Worm (Caenorhabditis elegans) whole organism, L1 larva: ENCODE measurements around the gene Y38H6C.25.

Experiments
- C34B4.2 ChIP-seq: sonication (generic microtip); optimal IDR thresholded peaks from 2 replicates; lab custom pipeline; 2017; ENCODE audit warnings: mild to moderate bottlenecking, missing genetic modification characterization, missing compliant biosample characterization
- F16B12.6 ChIP-seq: fragments of 150-350 bp; optimal IDR thresholded peaks from 2 replicates; lab custom pipeline; 2014; ENCODE audit warnings: missing biosample characterization, missing genetic modification characterization
- aha-1 ChIP-seq: fragments of 150-350 bp; optimal IDR thresholded peaks from 2 replicates; lab custom pipeline; 2014; ENCODE audit warnings: missing biosample characterization, missing genetic modification characterization
- blmp-1 ChIP-seq: fragments of 150-350 bp; optimal IDR thresholded peaks from 2 replicates; lab custom pipeline; 2014; ENCODE audit warnings: missing biosample characterization, missing genetic modification characterization
- ceh-8 ChIP-seq: fragments of 200-800 bp; sonication (Bioruptor generic); optimal IDR thresholded peaks from 2 replicates; lab custom pipeline; 2018; ENCODE audit warnings: mild to moderate bottlenecking, missing genetic modification characterization, moderate library complexity, missing compliant biosample characterization
- ceh-82 ChIP-seq, 3 experiments: fragments of 150-350 bp in 1 of 3; sonication (generic microtip) in 2 of 3; optimal IDR thresholded peaks; 2 replicates each; lab custom pipeline; 2014 to 2017; ENCODE audit warnings: missing biosample characterization in 3 of 3, missing genetic modification characterization in 3 of 3
- dpl-1 ChIP-seq, 3 experiments: fragments of 150-350 bp in 2 of 3; sonication (generic microtip) in 1 of 3; optimal IDR thresholded peaks; 2 replicates each; lab custom pipeline; 2014 to 2017; ENCODE audit warnings: missing biosample characterization in 3 of 3, missing genetic modification characterization in 3 of 3, missing genetic modification reagents in 3 of 3
- dsc-1 ChIP-seq: sonication (generic microtip); optimal IDR thresholded peaks from 2 replicates; lab custom pipeline; 2016; ENCODE audit warnings: mild to moderate bottlenecking, missing genetic modification characterization, missing compliant biosample characterization
- efl-1 ChIP-seq, 4 experiments: fragments of 150-350 bp; optimal IDR thresholded peaks in 3 of 4; peaks in 1 of 4; 1 replicate in 1 of 4; 2 replicates in 3 of 4; lab custom pipeline; 2014; ENCODE audit warnings: missing biosample characterization in 2 of 4, missing genetic modification characterization in 2 of 4, missing genetic modification reagents in 2 of 4
- egl-13 ChIP-seq: sonication (generic microtip); optimal IDR thresholded peaks from 2 replicates; lab custom pipeline; 2016; ENCODE audit warnings: missing genotype, missing genetic modification reagents, missing genetic modification characterization, missing compliant biosample characterization
- elt-2 ChIP-seq: sonication (generic microtip); optimal IDR thresholded peaks from 2 replicates; lab custom pipeline; 2016; ENCODE audit warnings: missing genetic modification characterization, mild to moderate bottlenecking, inconsistent platforms, missing compliant biosample characterization, missing genetic modification reagents
- elt-3 ChIP-seq, 6 experiments: fragments of 150-350 bp in 1 of 6; sonication (generic microtip); optimal IDR thresholded peaks; 2 replicates each; lab custom pipeline; 2017 to 2018; ENCODE audit warnings: missing biosample characterization in 6 of 6, missing genetic modification characterization in 6 of 6, inconsistent platforms in 1 of 6
- fkh-10 ChIP-seq: sonication (generic microtip); optimal IDR thresholded peaks from 2 replicates; lab custom pipeline; 2017; ENCODE audit warnings: missing biosample characterization, missing genetic modification reagents, missing genetic modification characterization
- fkh-8 ChIP-seq: sonication (generic microtip); optimal IDR thresholded peaks from 2 replicates; lab custom pipeline; 2016; ENCODE audit warnings: mild to moderate bottlenecking, missing genetic modification characterization, missing compliant biosample characterization
- grh-1 ChIP-seq: fragments of 200-800 bp; sonication (Bioruptor generic); IDR thresholded peaks from 2 replicates; pipeline ENCODE4 v1.3.6; 2022; ENCODE audit warnings: missing genetic modification reagents, missing genetic modification characterization, missing compliant biosample characterization
- hpl-2 ChIP-seq: fragments of 150-350 bp; optimal IDR thresholded peaks from 2 replicates; lab custom pipeline; 2014; ENCODE audit warnings: missing biosample characterization, missing genetic modification reagents, missing genetic modification characterization
- irx-1 ChIP-seq: sonication (generic microtip); optimal IDR thresholded peaks from 2 replicates; lab custom pipeline; 2016; ENCODE audit warnings: missing genetic modification characterization, missing compliant biosample characterization
- isw-1 ChIP-seq: fragments of 200-800 bp; sonication (Bioruptor generic); IDR thresholded peaks from 2 replicates; pipeline ENCODE4 v1.3.6; 2022; ENCODE audit warnings: missing genetic modification characterization, missing compliant biosample characterization
- lin-14 ChIP-seq: fragments of 200-800 bp; sonication (Bioruptor generic); optimal IDR thresholded peaks from 2 replicates; lab custom pipeline; 2018; ENCODE audit warnings: mild to moderate bottlenecking, missing genetic modification characterization, moderate library complexity, missing compliant biosample characterization
- lin-15B ChIP-seq: fragments of 150-350 bp; sonication (generic microtip); optimal IDR thresholded peaks from 3 replicates; lab custom pipeline; 2014; ENCODE audit warnings: missing biosample characterization, missing genetic modification characterization
- lin-35 ChIP-seq, 2 experiments: fragments of 150-350 bp; optimal IDR thresholded peaks; 2 replicates each; lab custom pipeline; 2014; ENCODE audit warnings: missing biosample characterization in 2 of 2, missing genetic modification characterization in 2 of 2, missing genetic modification reagents in 2 of 2
- lin-39 ChIP-seq: fragments of 150-350 bp; optimal IDR thresholded peaks from 2 replicates; lab custom pipeline; 2014; ENCODE audit warnings: missing biosample characterization, missing genetic modification reagents, missing genetic modification characterization
- lir-3 ChIP-seq: sonication (generic microtip); optimal IDR thresholded peaks from 2 replicates; lab custom pipeline; 2016; ENCODE audit warnings: mild to moderate bottlenecking, missing genetic modification characterization, moderate library complexity, missing compliant biosample characterization; ENCODE audit not compliant: poor library complexity
- lsy-2 ChIP-seq, 2 experiments: fragments of 150-350 bp; optimal IDR thresholded peaks; 2 replicates each; lab custom pipeline; 2014; ENCODE audit warnings: missing biosample characterization in 2 of 2, missing genetic modification characterization in 2 of 2
- mab-9 ChIP-seq: fragments of 200-800 bp; sonication (Bioruptor generic); IDR thresholded peaks from 2 replicates; pipeline ENCODE4 v1.3.6; 2022; ENCODE audit warnings: missing genetic modification reagents, missing genetic modification characterization, missing compliant biosample characterization
- mdl-1 ChIP-seq, 2 experiments: fragments of 150-350 bp; optimal IDR thresholded peaks; 2 replicates each; lab custom pipeline; 2014 to 2017; ENCODE audit warnings: missing biosample characterization in 2 of 2, missing genetic modification characterization in 2 of 2, inconsistent platforms in 1 of 2
- mep-1 ChIP-seq: fragments of 150-350 bp; optimal IDR thresholded peaks from 2 replicates; lab custom pipeline; 2014; ENCODE audit warnings: missing biosample characterization, missing genetic modification characterization
- nhr-19 ChIP-seq: fragments of 200-800 bp; sonication (Bioruptor generic); conservative IDR thresholded peaks from 2 replicates; pipeline ENCODE4 v1.3.6; 2022; ENCODE audit warnings: missing genetic modification characterization, missing compliant biosample characterization
- nhr-20 ChIP-seq: sonication (generic microtip); optimal IDR thresholded peaks from 2 replicates; lab custom pipeline; 2016; ENCODE audit warnings: mild to moderate bottlenecking, missing genetic modification characterization, missing compliant biosample characterization
- nhr-47 ChIP-seq: sonication (generic microtip); optimal IDR thresholded peaks from 2 replicates; lab custom pipeline; 2016; ENCODE audit warnings: mild to moderate bottlenecking, missing genetic modification characterization, moderate library complexity, missing compliant biosample characterization
- nhr-71 ChIP-seq: sonication (generic microtip); optimal IDR thresholded peaks from 2 replicates; lab custom pipeline; 2016; ENCODE audit warnings: mild to moderate bottlenecking, missing genetic modification characterization, moderate library complexity, missing compliant biosample characterization
- nhr-84 ChIP-seq: sonication (generic microtip); optimal IDR thresholded peaks from 2 replicates; lab custom pipeline; 2017; ENCODE audit warnings: missing biosample characterization, missing genetic modification characterization
- nhr-85 ChIP-seq: sonication (generic microtip); peaks from one replicate; lab custom pipeline; 2016; ENCODE audit warnings: missing genetic modification characterization, inconsistent platforms, missing compliant biosample characterization
- snpc-4 ChIP-seq: fragments of 150-350 bp; optimal IDR thresholded peaks from 2 replicates; lab custom pipeline; 2014; ENCODE audit warnings: missing biosample characterization, missing genetic modification characterization
- snu-23 ChIP-seq: sonication (generic microtip); optimal IDR thresholded peaks from 2 replicates; lab custom pipeline; 2016; ENCODE audit warnings: missing genetic modification characterization, missing compliant biosample characterization
- sptf-1 ChIP-seq: fragments of 150-350 bp; optimal IDR thresholded peaks from 2 replicates; lab custom pipeline; 2014; ENCODE audit warnings: missing biosample characterization, missing genetic modification characterization
- swsn-7 ChIP-seq: sonication (generic microtip); optimal IDR thresholded peaks from 2 replicates; lab custom pipeline; 2016; ENCODE audit warnings: missing genetic modification characterization, missing compliant biosample characterization
- tbx-2 ChIP-seq: sonication (generic microtip); optimal IDR thresholded peaks from 2 replicates; lab custom pipeline; 2016; ENCODE audit warnings: missing genetic modification characterization, missing compliant biosample characterization
- unc-130 ChIP-seq: fragments of 150-350 bp; optimal IDR thresholded peaks from 2 replicates; lab custom pipeline; 2017; ENCODE audit warnings: missing biosample characterization, missing genetic modification characterization, inconsistent platforms
- unc-30 ChIP-seq: sonication (generic microtip); optimal IDR thresholded peaks from 2 replicates; lab custom pipeline; 2017; ENCODE audit warnings: missing biosample characterization, missing genetic modification characterization
- unc-86 ChIP-seq: sonication (generic microtip); optimal IDR thresholded peaks from 2 replicates; lab custom pipeline; 2016; ENCODE audit warnings: missing genetic modification characterization, missing compliant biosample characterization
- xbp-1 ChIP-seq: sonication (generic microtip); optimal IDR thresholded peaks from 2 replicates; lab custom pipeline; 2016; ENCODE audit warnings: missing genetic modification characterization, missing compliant biosample characterization
- ztf-11 ChIP-seq, 2 experiments: sonication (generic microtip); optimal IDR thresholded peaks; 2 replicates each; lab custom pipeline; 2016 to 2017; ENCODE audit warnings: missing genetic modification characterization in 2 of 2, missing biosample characterization in 1 of 2, missing compliant biosample characterization in 1 of 2
- ztf-4 ChIP-seq: fragments of 150-350 bp; optimal IDR thresholded peaks from 2 replicates; lab custom pipeline; 2014; ENCODE audit warnings: missing biosample characterization, missing genetic modification characterization

Gene Y38H6C.25

DNA sequence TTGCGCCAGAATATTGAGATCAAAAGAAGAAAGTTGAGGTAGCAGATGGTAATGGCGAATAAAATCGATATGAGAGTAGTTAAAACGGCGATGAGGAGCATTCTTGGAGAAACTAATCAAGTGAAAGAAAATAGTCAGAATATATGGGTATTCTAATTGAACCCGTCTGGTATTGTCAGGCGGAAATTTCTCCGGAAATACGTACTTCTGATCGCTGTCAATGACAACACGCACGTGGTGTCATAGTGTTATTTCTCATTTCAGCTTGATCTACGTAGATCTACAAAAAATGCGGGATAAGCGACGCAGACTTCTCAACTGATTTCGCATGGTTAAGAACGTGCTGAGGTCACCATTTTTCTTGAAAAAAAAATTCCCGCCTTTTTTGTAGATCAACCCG is 26.6 kb upstream of the Y38H6C.25 start, which contains the start of gene srbc-79:
TSS of gene srbc-79 (minus strand) at position 101 of the 400 bp plus-strand sequence.
- TF ChIP-seq ztf-11 (tag; optimal IDR thresholded peaks at IDR 0.05; lab: Kevin White, UChicago): no peak
- peak; percentile 19 for TF ChIP-seq nhr-85 (tag; lab: Kevin White, UChicago)
- TF ChIP-seq aha-1 (tag; lab: Kevin White, UChicago): no peak
- TF ChIP-seq unc-130 (tag; lab: Kevin White, UChicago): no peak

DNA sequence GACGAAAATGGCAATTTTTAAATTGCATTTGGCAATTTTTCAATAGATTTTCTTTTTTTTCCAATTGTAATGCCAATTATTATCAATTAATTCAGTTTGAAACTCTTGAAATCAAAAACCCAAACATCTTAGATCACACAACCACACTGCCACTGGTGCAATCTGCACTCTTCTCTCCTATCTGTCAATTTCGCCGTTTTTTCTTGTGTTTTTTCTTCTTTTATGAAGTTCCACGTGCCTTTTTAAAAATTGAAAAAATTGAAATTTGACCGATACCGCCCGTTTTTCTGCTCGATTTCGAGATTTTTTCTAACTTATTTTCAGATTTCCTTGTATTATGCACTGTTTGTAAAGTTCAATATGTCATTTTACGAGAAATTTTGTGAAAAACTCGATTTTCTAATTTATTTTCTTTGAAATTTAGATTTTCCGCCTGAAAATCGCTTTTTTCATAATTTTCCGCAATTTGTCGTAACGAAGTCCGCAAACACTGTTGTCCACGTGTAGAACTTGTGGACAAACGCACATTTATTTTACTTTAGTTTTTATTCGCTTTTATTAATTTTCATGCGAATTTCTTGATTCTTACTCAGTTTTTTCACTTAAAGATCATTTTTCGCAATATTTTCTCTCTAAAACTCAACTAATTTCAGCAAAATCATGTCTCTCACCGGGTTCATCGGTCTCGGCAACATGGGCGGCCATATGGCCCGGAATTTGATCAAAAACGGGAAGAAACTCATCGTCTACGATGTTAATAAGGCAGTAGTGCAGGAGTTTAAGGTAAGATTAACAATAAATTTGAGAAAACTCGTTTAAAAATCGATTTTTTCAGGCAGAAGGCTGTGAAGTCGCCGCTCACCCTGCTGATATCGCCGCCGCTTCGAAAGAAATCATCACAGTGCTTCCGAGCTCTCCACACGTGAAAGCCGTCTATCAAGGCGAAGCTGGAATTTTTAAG is 25.5 kb upstream of the Y38H6C.25 start, which contains the start of gene B0250.5:
TSS of gene B0250.5 (plus strand) at position 654 of the 961 bp plus-strand sequence.
- TF ChIP-seq nhr-47: peak; percentile 80
- peak; percentile 27 for TF ChIP-seq tbx-2 (tag; lab: Kevin White, UChicago)
- peak in 1 of 6 experiments; percentile 18 for TF ChIP-seq elt-3 (tag; optimal IDR thresholded peaks at IDR 0.05; lab: Kevin White, UChicago)
- peak; percentile 60 to 70 for TF ChIP-seq lsy-2 (tag; optimal IDR thresholded peaks at IDR 0.05; lab: Kevin White, UChicago)
- TF ChIP-seq dsc-1 (tag; lab: Kevin White, UChicago): peak; percentile 42
- TF ChIP-seq fkh-8 (tag; lab: Kevin White, UChicago): peak; percentile 5
- no peak for TF ChIP-seq grh-1 (GFP tag; lab: Robert Waterston, UW)
- no peak for TF ChIP-seq lin-14 (GFP tag; lab: Kevin White, UChicago)
- no peak for TF ChIP-seq ztf-4 (tag; lab: Kevin White, UChicago)
- no peak for TF ChIP-seq lin-15B (tag; lab: Kevin White, UChicago)
- TF ChIP-seq blmp-1 (tag; lab: Kevin White, UChicago): peak; percentile 22
- TF ChIP-seq snu-23 (GFP tag; lab: Kevin White, UChicago): peak; percentile 69
- no peak for TF ChIP-seq mab-9 (GFP tag; lab: Robert Waterston, UW)
- peak; percentile 62 for TF ChIP-seq irx-1 (tag; lab: Kevin White, UChicago)
- peak; percentile 40 for TF ChIP-seq snpc-4 (tag; lab: Kevin White, UChicago)
- TF ChIP-seq nhr-84 (tag; lab: Kevin White, UChicago): no peak
- TF ChIP-seq C34B4.2 (tag; lab: Kevin White, UChicago): no peak
- TF ChIP-seq elt-2 (tag; lab: Kevin White, UChicago): no peak
- TF ChIP-seq ceh-8 (GFP tag; lab: Kevin White, UChicago): no peak
- TF ChIP-seq nhr-19: peak; percentile 32; the same call in 1 of the 2 replicates
- peak; percentile 10 for TF ChIP-seq hpl-2
- TF ChIP-seq nhr-71 (tag; lab: Kevin White, UChicago): peak; percentile 68
- no peak for TF ChIP-seq egl-13 (tag; lab: Kevin White, UChicago)
- no peak for TF ChIP-seq lir-3
- peak; percentile 28 to 80 for TF ChIP-seq lin-35 (GFP tag; optimal IDR thresholded peaks at IDR 0.05; lab: Kevin White, UChicago)
- TF ChIP-seq F16B12.6 (tag; lab: Kevin White, UChicago): peak; percentile 90
- peak; percentile 68 for TF ChIP-seq swsn-7 (tag; lab: Kevin White, UChicago)
- TF ChIP-seq nhr-85 (tag; lab: Kevin White, UChicago): peak; percentile 74
- no peak for TF ChIP-seq fkh-10 (GFP tag; lab: Kevin White, UChicago)
- no peak for TF ChIP-seq unc-30 (tag; lab: Kevin White, UChicago)
- TF ChIP-seq nhr-20 (tag; lab: Kevin White, UChicago): peak; percentile 56
- no peak for TF ChIP-seq ztf-11 (tag; optimal IDR thresholded peaks at IDR 0.05; lab: Kevin White, UChicago)
- TF ChIP-seq ceh-82 (tag; optimal IDR thresholded peaks at IDR 0.05; lab: Kevin White, UChicago): peak in 2 of 3 experiments; percentile 1 to 28
- peak; percentile 72 for TF ChIP-seq isw-1 (GFP tag; lab: Robert Waterston, UW)
- TF ChIP-seq mep-1 (tag; lab: Kevin White, UChicago): peak; percentile 69
- TF ChIP-seq efl-1 (optimal IDR thresholded peaks at IDR 0.05; lab: Kevin White, UChicago): peak; percentile 46 to 73
- TF ChIP-seq efl-1 (GFP tag; optimal IDR thresholded peaks at IDR 0.05 in 1 of 2; lab: Kevin White, UChicago): peak; percentile 72 to 94
- peak; percentile 25 for TF ChIP-seq unc-86
- TF ChIP-seq lin-39 (tag; lab: Kevin White, UChicago): peak; percentile 31
- TF ChIP-seq sptf-1 (tag; lab: Kevin White, UChicago): no peak
- TF ChIP-seq xbp-1 (tag; lab: Kevin White, UChicago): peak; percentile 82
- no peak for TF ChIP-seq mdl-1 (tag; optimal IDR thresholded peaks at IDR 0.05; lab: Kevin White, UChicago)
- TF ChIP-seq dpl-1 (GFP tag; optimal IDR thresholded peaks at IDR 0.05; lab: Kevin White, UChicago): peak; percentile 56 to 77 (median 63)
